Worm (Caenorhabditis elegans) whole organism, L4 larva: ENCODE data around the gene F11D11.6.

Source experiments
- F26F4.8 ChIP-seq: fragments of 200-800 bp; sonication (Bioruptor generic); conservative IDR thresholded peaks from 2 replicates; pipeline ENCODE4 v1.3.6; 2022; ENCODE audit warnings: missing genetic modification characterization, missing compliant biosample characterization
- dve-1 ChIP-seq: sonication (generic microtip); optimal IDR thresholded peaks from 2 replicates; lab custom pipeline; 2017; ENCODE audit warnings: antibody characterized with exemption, mild to moderate bottlenecking, missing genetic modification characterization, missing compliant biosample characterization; ENCODE audit not compliant: insufficient read depth
- zag-1 ChIP-seq: fragments of 150-350 bp; optimal IDR thresholded peaks from 2 replicates; lab custom pipeline; 2014; ENCODE audit warnings: missing biosample characterization, missing genetic modification characterization

- TF ChIP-seq F26F4.8, result no peak
- TF ChIP-seq zag-1 (tag; lab: Kevin White, UChicago), result no peak
- TF ChIP-seq dve-1 (tag; lab: Kevin White, UChicago), result no peak
Measured at ce11 chrV:18800811-18801210, 47.9 kb upstream of the F11D11.6 start, which contains the start of gene nhr-170.
